Worm (Caenorhabditis elegans) whole organism, L1 larva: ENCODE results near the gene cyp-33D1.

ENCODE experiments used
- C34B4.2 ChIP-seq: sonication (generic microtip); optimal IDR thresholded peaks from 2 replicates; lab custom pipeline; 2017; ENCODE audit warnings: mild to moderate bottlenecking, missing genetic modification characterization, missing compliant biosample characterization
- aha-1 ChIP-seq: fragments of 150-350 bp; optimal IDR thresholded peaks from 2 replicates; lab custom pipeline; 2014; ENCODE audit warnings: missing biosample characterization, missing genetic modification characterization
- alr-1 ChIP-seq: fragments of 200-800 bp; sonication (Bioruptor generic); optimal IDR thresholded peaks from 2 replicates; lab custom pipeline; 2018; ENCODE audit warnings: borderline replicate concordance, mild to moderate bottlenecking, missing genetic modification characterization, missing compliant biosample characterization
- ceh-63 ChIP-seq: fragments of 200-800 bp; sonication (Bioruptor generic); optimal IDR thresholded peaks from 2 replicates; lab custom pipeline; 2018; ENCODE audit warnings: mild to moderate bottlenecking, missing genetic modification characterization, missing compliant biosample characterization
- ces-1 ChIP-seq: fragments of 150-350 bp; optimal IDR thresholded peaks from 2 replicates; lab custom pipeline; 2014; ENCODE audit warnings: missing biosample characterization, missing genetic modification reagents, missing genetic modification characterization
- dpl-1 ChIP-seq, 3 experiments: fragments of 150-350 bp in 2 of 3; sonication (generic microtip) in 1 of 3; optimal IDR thresholded peaks; 2 replicates each; lab custom pipeline; 2014 to 2017; ENCODE audit warnings: missing biosample characterization in 3 of 3, missing genetic modification characterization in 3 of 3, missing genetic modification reagents in 3 of 3
- dsc-1 ChIP-seq: sonication (generic microtip); optimal IDR thresholded peaks from 2 replicates; lab custom pipeline; 2016; ENCODE audit warnings: mild to moderate bottlenecking, missing genetic modification characterization, missing compliant biosample characterization
- efl-1 ChIP-seq, 4 experiments: fragments of 150-350 bp; optimal IDR thresholded peaks in 3 of 4; peaks in 1 of 4; 1 replicate in 1 of 4; 2 replicates in 3 of 4; lab custom pipeline; 2014; ENCODE audit warnings: missing biosample characterization in 2 of 4, missing genetic modification characterization in 2 of 4, missing genetic modification reagents in 2 of 4
- efl-3 ChIP-seq: fragments of 200-800 bp; sonication (Bioruptor generic); optimal IDR thresholded peaks from 2 replicates; lab custom pipeline; 2018; ENCODE audit warnings: mild to moderate bottlenecking, missing genetic modification characterization, missing compliant biosample characterization
- elt-2 ChIP-seq: sonication (generic microtip); optimal IDR thresholded peaks from 2 replicates; lab custom pipeline; 2016; ENCODE audit warnings: missing genetic modification characterization, mild to moderate bottlenecking, inconsistent platforms, missing compliant biosample characterization, missing genetic modification reagents
- ets-5 ChIP-seq: fragments of 200-800 bp; sonication (Bioruptor generic); IDR thresholded peaks from 2 replicates; pipeline ENCODE4 v1.3.6; 2022; ENCODE audit warnings: missing genetic modification characterization, missing compliant biosample characterization
- fkh-4 ChIP-seq: sonication (generic microtip); optimal IDR thresholded peaks from 2 replicates; lab custom pipeline; 2016; ENCODE audit warnings: missing compliant biosample characterization, missing genetic modification characterization, borderline replicate concordance
- fkh-8 ChIP-seq: sonication (generic microtip); optimal IDR thresholded peaks from 2 replicates; lab custom pipeline; 2016; ENCODE audit warnings: mild to moderate bottlenecking, missing genetic modification characterization, missing compliant biosample characterization
- grh-1 ChIP-seq: fragments of 200-800 bp; sonication (Bioruptor generic); IDR thresholded peaks from 2 replicates; pipeline ENCODE4 v1.3.6; 2022; ENCODE audit warnings: missing genetic modification reagents, missing genetic modification characterization, missing compliant biosample characterization
- hpl-2 ChIP-seq: fragments of 150-350 bp; optimal IDR thresholded peaks from 2 replicates; lab custom pipeline; 2014; ENCODE audit warnings: missing biosample characterization, missing genetic modification reagents, missing genetic modification characterization
- lin-15B ChIP-seq: fragments of 150-350 bp; sonication (generic microtip); optimal IDR thresholded peaks from 3 replicates; lab custom pipeline; 2014; ENCODE audit warnings: missing biosample characterization, missing genetic modification characterization
- lin-35 ChIP-seq, 2 experiments: fragments of 150-350 bp; optimal IDR thresholded peaks; 2 replicates each; lab custom pipeline; 2014; ENCODE audit warnings: missing biosample characterization in 2 of 2, missing genetic modification characterization in 2 of 2, missing genetic modification reagents in 2 of 2
- lin-39 ChIP-seq: fragments of 150-350 bp; optimal IDR thresholded peaks from 2 replicates; lab custom pipeline; 2014; ENCODE audit warnings: missing biosample characterization, missing genetic modification reagents, missing genetic modification characterization
- mab-9 ChIP-seq: fragments of 200-800 bp; sonication (Bioruptor generic); IDR thresholded peaks from 2 replicates; pipeline ENCODE4 v1.3.6; 2022; ENCODE audit warnings: missing genetic modification reagents, missing genetic modification characterization, missing compliant biosample characterization
- nhr-20 ChIP-seq: sonication (generic microtip); optimal IDR thresholded peaks from 2 replicates; lab custom pipeline; 2016; ENCODE audit warnings: mild to moderate bottlenecking, missing genetic modification characterization, missing compliant biosample characterization
- nhr-237 ChIP-seq: fragments of 150-350 bp; optimal IDR thresholded peaks from 2 replicates; lab custom pipeline; 2014; ENCODE audit warnings: missing biosample characterization, missing genetic modification characterization
- nhr-28 ChIP-seq: fragments of 150-350 bp; optimal IDR thresholded peaks from 2 replicates; lab custom pipeline; 2014; ENCODE audit warnings: missing biosample characterization, missing genetic modification characterization
- nhr-71 ChIP-seq: sonication (generic microtip); optimal IDR thresholded peaks from 2 replicates; lab custom pipeline; 2016; ENCODE audit warnings: mild to moderate bottlenecking, missing genetic modification characterization, moderate library complexity, missing compliant biosample characterization
- nhr-84 ChIP-seq: sonication (generic microtip); optimal IDR thresholded peaks from 2 replicates; lab custom pipeline; 2017; ENCODE audit warnings: missing biosample characterization, missing genetic modification characterization
- nhr-85 ChIP-seq: sonication (generic microtip); peaks from one replicate; lab custom pipeline; 2016; ENCODE audit warnings: missing genetic modification characterization, inconsistent platforms, missing compliant biosample characterization
- nhr-90 ChIP-seq: sonication (generic microtip); optimal IDR thresholded peaks from 2 replicates; lab custom pipeline; 2016; ENCODE audit warnings: mild to moderate bottlenecking, missing genetic modification characterization, missing compliant biosample characterization; ENCODE audit not compliant: poor library complexity
- pag-3 ChIP-seq: sonication (generic microtip); optimal IDR thresholded peaks from 2 replicates; lab custom pipeline; 2017; ENCODE audit warnings: missing genetic modification characterization, mild to moderate bottlenecking, missing compliant biosample characterization, antibody characterized with exemption, borderline replicate concordance; ENCODE audit not compliant: insufficient read depth
- pax-3 ChIP-seq: fragments of 200-800 bp; sonication (Bioruptor generic); optimal IDR thresholded peaks from 2 replicates; lab custom pipeline; 2018; ENCODE audit warnings: mild to moderate bottlenecking, missing genetic modification characterization, moderate library complexity, missing compliant biosample characterization
- pqm-1 ChIP-seq: sonication (generic microtip); optimal IDR thresholded peaks from 3 replicates; lab custom pipeline; 2017; ENCODE audit warnings: missing biosample characterization, missing genetic modification characterization
- rnt-1 ChIP-seq: sonication (generic microtip); optimal IDR thresholded peaks from 2 replicates; lab custom pipeline; 2016; ENCODE audit warnings: mild to moderate bottlenecking, missing genetic modification characterization, moderate library complexity, missing compliant biosample characterization
- skn-1 ChIP-seq: fragments of 150-350 bp; optimal IDR thresholded peaks from 2 replicates; lab custom pipeline; 2014; ENCODE audit warnings: missing biosample characterization, missing genetic modification characterization
- snu-23 ChIP-seq: sonication (generic microtip); optimal IDR thresholded peaks from 2 replicates; lab custom pipeline; 2016; ENCODE audit warnings: missing genetic modification characterization, missing compliant biosample characterization
- sox-4 ChIP-seq: sonication (generic microtip); optimal IDR thresholded peaks from 2 replicates; lab custom pipeline; 2016; ENCODE audit warnings: missing genetic modification characterization, missing compliant biosample characterization
- swsn-7 ChIP-seq: sonication (generic microtip); optimal IDR thresholded peaks from 2 replicates; lab custom pipeline; 2016; ENCODE audit warnings: missing genetic modification characterization, missing compliant biosample characterization
- tbx-2 ChIP-seq: sonication (generic microtip); optimal IDR thresholded peaks from 2 replicates; lab custom pipeline; 2016; ENCODE audit warnings: missing genetic modification characterization, missing compliant biosample characterization
- unc-130 ChIP-seq: fragments of 150-350 bp; optimal IDR thresholded peaks from 2 replicates; lab custom pipeline; 2017; ENCODE audit warnings: missing biosample characterization, missing genetic modification characterization, inconsistent platforms
- unc-30 ChIP-seq: sonication (generic microtip); optimal IDR thresholded peaks from 2 replicates; lab custom pipeline; 2017; ENCODE audit warnings: missing biosample characterization, missing genetic modification characterization
- unc-62 ChIP-seq: fragments of 150-350 bp; optimal IDR thresholded peaks from 2 replicates; lab custom pipeline; 2014; ENCODE audit warnings: missing biosample characterization, missing genetic modification reagents, missing genetic modification characterization
- unc-86 ChIP-seq: sonication (generic microtip); optimal IDR thresholded peaks from 2 replicates; lab custom pipeline; 2016; ENCODE audit warnings: missing genetic modification characterization, missing compliant biosample characterization
- unc-98 ChIP-seq: fragments of 200-800 bp; sonication (Bioruptor generic); IDR thresholded peaks from 2 replicates; pipeline ENCODE4 v1.3.6; 2022; ENCODE audit warnings: missing genetic modification characterization, missing compliant biosample characterization
- zip-4 ChIP-seq: fragments of 200-800 bp; sonication (Bioruptor generic); optimal IDR thresholded peaks from 2 replicates; lab custom pipeline; 2018; ENCODE audit warnings: mild to moderate bottlenecking, missing genetic modification characterization, moderate library complexity, missing compliant biosample characterization
- ztf-4 ChIP-seq: fragments of 150-350 bp; optimal IDR thresholded peaks from 2 replicates; lab custom pipeline; 2014; ENCODE audit warnings: missing biosample characterization, missing genetic modification characterization

The cyp-33D1 gene

DNA sequence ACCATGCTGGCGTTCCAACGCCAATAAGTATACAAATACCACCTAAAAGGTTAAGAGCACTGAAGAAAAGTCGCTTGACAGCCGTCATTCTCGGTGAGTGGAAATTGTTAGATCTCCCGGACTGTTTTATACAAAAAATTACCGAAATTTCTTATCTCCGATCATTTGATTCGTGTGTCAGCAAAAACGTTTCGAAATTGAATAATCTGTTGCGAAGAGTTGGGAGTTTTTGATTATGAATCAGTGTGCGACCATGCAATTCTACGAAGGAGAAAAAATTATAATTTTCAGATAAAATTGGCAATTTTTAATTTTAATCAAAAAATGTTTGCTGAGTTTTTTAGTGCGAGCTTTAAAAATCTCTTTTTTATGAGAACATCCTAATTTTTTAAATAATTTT, 36.1 kb downstream of the cyp-33D1 start, which contains the start of gene clc-11:
TSS of gene clc-11 (minus strand) at position 101 of the 400 bp plus-strand sequence.
- no peak for TF ChIP-seq unc-30 (tag; lab: Kevin White, UChicago)
- no peak for TF ChIP-seq dpl-1 (GFP tag; optimal IDR thresholded peaks at IDR 0.05; lab: Kevin White, UChicago)
- no peak for TF ChIP-seq nhr-20 (tag; lab: Kevin White, UChicago)
- TF ChIP-seq elt-2 (tag; lab: Kevin White, UChicago) = peak; percentile 10
- no peak for TF ChIP-seq unc-98 (GFP tag; lab: Robert Waterston, UW)
- no peak for TF ChIP-seq efl-1 (optimal IDR thresholded peaks at IDR 0.05; lab: Kevin White, UChicago)
- TF ChIP-seq efl-1 (GFP tag; optimal IDR thresholded peaks at IDR 0.05 in 1 of 2; lab: Kevin White, UChicago) = peak in 1 of 2 experiments; percentile 65
- TF ChIP-seq, all 84 proteins: peak for 2

DNA sequence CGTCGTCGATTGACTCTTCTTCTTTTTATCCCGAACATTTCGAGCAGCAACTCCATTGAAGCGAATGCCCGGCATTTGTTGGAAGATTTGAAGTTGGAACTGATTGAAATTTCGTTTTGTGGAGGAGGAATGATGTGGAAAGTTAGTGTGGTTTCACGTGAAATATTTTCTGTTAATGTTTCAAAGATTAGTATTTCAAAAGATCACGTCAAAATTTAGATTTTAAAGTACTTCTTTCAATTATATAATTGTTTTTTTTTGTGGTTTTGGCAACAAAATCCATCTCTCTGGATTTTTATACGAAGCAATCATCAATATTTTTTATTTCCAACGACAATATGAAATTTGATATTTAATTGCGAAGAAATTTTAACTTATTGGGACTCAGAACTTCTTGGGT, 38.6 kb downstream of the cyp-33D1 start, which contains the start of gene F44G3.7:
TSS of gene F44G3.7 (minus strand) at position 101 of the 400 bp plus-strand sequence.
- TF ChIP-seq skn-1 (tag; lab: Kevin White, UChicago) = no peak
- no peak for TF ChIP-seq nhr-84 (tag; lab: Kevin White, UChicago)
- no peak for TF ChIP-seq lin-39 (tag; lab: Kevin White, UChicago)
- no peak for TF ChIP-seq nhr-90 (tag; lab: Kevin White, UChicago)
- TF ChIP-seq, all 84 proteins: peak for 0

DNA sequence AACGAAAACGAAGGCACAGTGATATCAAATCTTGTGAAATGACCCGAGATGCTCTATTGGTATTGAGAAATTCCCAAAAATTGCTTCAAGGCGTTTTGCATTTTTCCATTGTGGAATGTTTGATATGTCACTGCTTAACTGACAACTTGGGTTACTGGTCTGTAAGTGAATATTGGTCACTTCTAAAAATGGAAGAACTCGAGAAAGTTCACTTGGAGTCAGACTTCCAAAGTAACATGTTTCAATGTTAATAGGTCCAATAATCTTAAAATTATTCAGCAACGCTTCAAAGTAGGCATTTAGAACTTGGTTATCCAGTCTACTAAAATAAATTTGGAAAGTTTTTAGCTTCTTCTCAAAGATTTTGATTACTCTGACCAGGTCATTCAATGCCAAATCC, 43.0 kb downstream of the cyp-33D1 start, which contains the start of gene fbxa-144:
TSS of gene fbxa-144 (minus strand) at position 101 of the 400 bp plus-strand sequence.
- TF ChIP-seq sox-4 (tag; lab: Kevin White, UChicago) = no peak
- TF ChIP-seq alr-1 (tag; lab: Kevin White, UChicago) = no peak
- TF ChIP-seq fkh-8 (tag; lab: Kevin White, UChicago) = no peak
- TF ChIP-seq lin-39 (tag; lab: Kevin White, UChicago) = no peak
- TF ChIP-seq C34B4.2 (tag; lab: Kevin White, UChicago) = no peak
- TF ChIP-seq dsc-1 (tag; lab: Kevin White, UChicago) = no peak
- no peak for TF ChIP-seq nhr-237 (tag; lab: Kevin White, UChicago)
- TF ChIP-seq ztf-4 (tag; lab: Kevin White, UChicago) = no peak
- no peak for TF ChIP-seq snu-23 (GFP tag; lab: Kevin White, UChicago)
- no peak for TF ChIP-seq fkh-4 (tag; lab: Kevin White, UChicago)
- TF ChIP-seq nhr-28 (tag; lab: Kevin White, UChicago) = no peak
- no peak for TF ChIP-seq aha-1
- no peak for TF ChIP-seq efl-3 (GFP tag; lab: Kevin White, UChicago)
- no peak for TF ChIP-seq lin-35 (GFP tag; optimal IDR thresholded peaks at IDR 0.05; lab: Kevin White, UChicago)
- no peak for TF ChIP-seq swsn-7 (tag; lab: Kevin White, UChicago)
- no peak for TF ChIP-seq nhr-20 (tag; lab: Kevin White, UChicago)
- no peak for TF ChIP-seq pax-3 (tag; lab: Kevin White, UChicago)
- no peak for TF ChIP-seq ceh-63 (GFP tag; lab: Kevin White, UChicago)
- TF ChIP-seq pag-3 (tag; lab: Kevin White, UChicago) = no peak
- TF ChIP-seq hpl-2 (GFP tag; lab: Kevin White, UChicago) = no peak

DNA sequence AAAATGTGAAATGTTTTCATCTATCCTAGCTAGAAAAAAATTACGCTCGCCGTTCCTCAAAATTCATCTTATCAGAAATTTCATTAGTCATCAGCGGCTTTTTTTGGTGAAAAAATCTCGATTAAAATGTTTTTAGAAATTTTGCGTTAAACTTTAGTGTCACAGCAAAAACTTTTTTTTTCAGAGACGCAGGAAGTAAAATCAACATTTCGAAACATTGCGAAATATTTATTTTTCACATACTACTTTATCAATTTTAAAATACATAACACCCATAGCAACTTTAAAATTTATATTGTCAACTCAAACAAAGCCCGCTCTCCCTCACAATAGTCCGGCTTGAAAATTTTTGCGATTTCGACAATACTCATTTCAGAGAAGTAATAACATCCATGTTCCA, 43.4 kb downstream of the cyp-33D1 start:
- TF ChIP-seq nhr-237 (tag; lab: Kevin White, UChicago) = no peak
- no peak for TF ChIP-seq grh-1 (GFP tag; lab: Robert Waterston, UW)
- no peak for TF ChIP-seq rnt-1 (tag; lab: Kevin White, UChicago)
- peak; percentile 15 for TF ChIP-seq zip-4 (GFP tag; lab: Kevin White, UChicago)

DNA sequence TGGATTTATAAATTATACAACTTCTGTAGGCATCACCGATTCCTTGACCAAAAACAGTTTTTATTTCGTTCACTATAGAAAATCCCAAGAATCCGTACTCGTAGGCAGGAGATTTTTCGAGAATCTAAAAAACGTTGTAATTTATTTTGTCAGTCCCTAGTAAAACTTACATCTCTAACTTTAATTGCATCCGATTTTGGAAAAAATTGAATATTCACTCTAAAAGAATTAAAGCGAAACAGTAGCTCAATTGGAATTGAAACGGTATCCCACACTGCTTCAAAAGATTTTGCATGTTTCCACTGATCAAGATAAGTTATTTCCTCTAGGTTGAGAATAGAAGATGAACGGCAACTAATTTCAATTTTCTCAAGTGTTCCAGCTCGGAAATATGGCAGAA, 44.4 kb downstream of the cyp-33D1 start, which contains the start of gene fbxa-142:
TSS of gene fbxa-142 (minus strand) at position 101 of the 400 bp plus-strand sequence.
- no peak for TF ChIP-seq mab-9
- no peak for TF ChIP-seq pqm-1 (tag; lab: Kevin White, UChicago)
- TF ChIP-seq unc-62 (GFP tag; lab: Kevin White, UChicago) = no peak
- TF ChIP-seq nhr-85 (tag; lab: Kevin White, UChicago) = no peak
- no peak for TF ChIP-seq ces-1 (GFP tag; lab: Kevin White, UChicago)
- TF ChIP-seq ets-5 (GFP tag; lab: Robert Waterston, UW) = no peak
- no peak for TF ChIP-seq lin-39 (tag; lab: Kevin White, UChicago)
- TF ChIP-seq nhr-71 (tag; lab: Kevin White, UChicago) = no peak
- TF ChIP-seq unc-86 (tag; lab: Kevin White, UChicago) = no peak
- no peak for TF ChIP-seq unc-130 (tag; lab: Kevin White, UChicago)
- TF ChIP-seq lin-15B (tag; lab: Kevin White, UChicago) = no peak
- no peak for TF ChIP-seq tbx-2 (tag; lab: Kevin White, UChicago)
- TF ChIP-seq pag-3 (tag; lab: Kevin White, UChicago) = no peak
